Fruit fly (Drosophila melanogaster) whole organism, wandering third instar larva: ENCODE data around the gene CG5440.

Experiments used
- Abd-B ChIP-seq: fragments of >200 bp; optimal IDR thresholded peaks from 2 replicates; lab custom pipeline; 2017; ENCODE audit warnings: missing biosample characterization, missing genetic modification characterization
- CG32264 ChIP-seq: fragments of 200-800 bp; sonication (Bioruptor generic); optimal IDR thresholded peaks from 2 replicates; lab custom pipeline; 2016; ENCODE audit warnings: missing biosample characterization, missing genetic modification characterization
- CG9705 ChIP-seq: fragments of 200-800 bp; sonication (Bioruptor generic); optimal IDR thresholded peaks from 2 replicates; lab custom pipeline; 2018; ENCODE audit warnings: missing biosample characterization, mild to moderate bottlenecking, missing genetic modification characterization
- CrebA ChIP-seq: fragments of 200-800 bp; sonication (Bioruptor generic); optimal IDR thresholded peaks from 2 replicates; lab custom pipeline; 2016; ENCODE audit warnings: missing biosample characterization, mild to moderate bottlenecking, missing genetic modification characterization, borderline replicate concordance
- Dfd ChIP-seq: fragments of >200 bp; optimal IDR thresholded peaks from 2 replicates; lab custom pipeline; 2017; ENCODE audit warnings: missing biosample characterization, missing genetic modification characterization
- Dif ChIP-seq: fragments of 200-275, 200-300 bp; sonication (Bioruptor generic); optimal IDR thresholded peaks from 2 replicates; lab custom pipeline; 2018; ENCODE audit warnings: missing biosample characterization, missing genetic modification characterization; ENCODE audit not compliant: partially characterized antibody
- GATAd ChIP-seq: sonication (Bioruptor generic); optimal IDR thresholded peaks from 2 replicates; lab custom pipeline; 2016; ENCODE audit warnings: missing biosample characterization, missing genetic modification characterization
- HLH106 ChIP-seq: fragments of 200-800 bp; optimal IDR thresholded peaks from 3 replicates; lab custom pipeline; 2019; ENCODE audit warnings: missing biosample characterization, mild to moderate bottlenecking, missing genetic modification characterization, moderate library complexity
- Hnf4 ChIP-seq: fragments of 200-800 bp; sonication (Bioruptor generic); optimal IDR thresholded peaks from 2 replicates; lab custom pipeline; 2016; ENCODE audit warnings: missing biosample characterization, mild to moderate bottlenecking, missing genetic modification characterization
- Hr78 ChIP-seq: fragments of >200 bp; optimal IDR thresholded peaks from 2 replicates; lab custom pipeline; 2017; ENCODE audit warnings: missing biosample characterization, missing genetic modification characterization
- Hr83 ChIP-seq: fragments of 200-300 bp; sonication (Bioruptor generic); optimal IDR thresholded peaks from 2 replicates; lab custom pipeline; 2016; ENCODE audit warnings: missing biosample characterization, mild to moderate bottlenecking, missing genetic modification characterization, moderate library complexity; ENCODE audit not compliant: poor library complexity, severe bottlenecking
- Jra ChIP-seq: sonication (Bioruptor generic); optimal IDR thresholded peaks from 2 replicates; lab custom pipeline; 2016; ENCODE audit warnings: missing biosample characterization, missing genetic modification characterization
- Mio ChIP-seq: sonication (Bioruptor generic); optimal IDR thresholded peaks from 2 replicates; lab custom pipeline; 2016; ENCODE audit warnings: missing biosample characterization, missing genetic modification characterization
- Myc ChIP-seq: fragments of >200 bp; optimal IDR thresholded peaks from 2 replicates; lab custom pipeline; 2017
- N ChIP-seq: fragments of >200 bp; optimal IDR thresholded peaks from 2 replicates; lab custom pipeline; 2018; ENCODE audit warnings: missing biosample characterization, missing external identifiers, missing genetic modification characterization
- OdsH ChIP-seq: fragments of 200-800 bp; sonication (Bioruptor generic); optimal IDR thresholded peaks from 2 replicates; lab custom pipeline; 2016; ENCODE audit warnings: missing biosample characterization, mild to moderate bottlenecking, missing genetic modification characterization
- Rel ChIP-seq, 2 experiments: fragments of 200-800 bp; sonication (Bioruptor generic) in 1 of 2; optimal IDR thresholded peaks; 2 replicates in 1 of 2; 3 replicates in 1 of 2; lab custom pipeline; 2016 to 2019; ENCODE audit warnings: mild to moderate bottlenecking in 2 of 2, missing biosample characterization in 2 of 2, missing genetic modification characterization in 2 of 2, moderate library complexity in 1 of 2
- Sp1 ChIP-seq: fragments of 200-800 bp; sonication (Bioruptor generic); optimal IDR thresholded peaks from 3 replicates; lab custom pipeline; 2019; ENCODE audit warnings: missing biosample characterization, mild to moderate bottlenecking, missing genetic modification characterization, moderate library complexity
- Vsx2 ChIP-seq: fragments of 200-300, 225-300 bp; sonication (Bioruptor generic); optimal IDR thresholded peaks from 2 replicates; lab custom pipeline; 2018; ENCODE audit warnings: missing biosample characterization, missing genetic modification characterization; ENCODE audit not compliant: partially characterized antibody
- br ChIP-seq: fragments of 200-800 bp; sonication (Bioruptor generic); optimal IDR thresholded peaks from 2 replicates; lab custom pipeline; 2016; ENCODE audit warnings: missing biosample characterization, missing genetic modification characterization
- brk ChIP-seq: fragments of 200-800 bp; sonication (Bioruptor generic); optimal IDR thresholded peaks from 2 replicates; lab custom pipeline; 2016; ENCODE audit warnings: missing biosample characterization, mild to moderate bottlenecking, missing genetic modification characterization
- dl ChIP-seq, 2 experiments: fragments of 175-275, 200-275 bp in 1 of 2; fragments of 200-275 bp in 1 of 2; sonication (Bioruptor generic); optimal IDR thresholded peaks; lab custom pipeline; 2018; ENCODE audit warnings: mild to moderate bottlenecking in 2 of 2, missing biosample characterization in 2 of 2, missing genetic modification characterization in 2 of 2, moderate library complexity in 2 of 2; ENCODE audit not compliant: partially characterized antibody in 2 of 2, insufficient read depth in 1 of 2
- dmrt93B ChIP-seq: fragments of 200-800 bp; sonication (Bioruptor generic); optimal IDR thresholded peaks from 2 replicates; lab custom pipeline; 2018; ENCODE audit warnings: missing biosample characterization, mild to moderate bottlenecking, missing genetic modification characterization
- dsf ChIP-seq: sonication (Bioruptor generic); optimal IDR thresholded peaks from 2 replicates; lab custom pipeline; 2016; ENCODE audit warnings: missing biosample characterization, missing genetic modification characterization, borderline replicate concordance
- ey ChIP-seq: fragments of 200-800 bp; sonication (Bioruptor generic); optimal IDR thresholded peaks from 2 replicates; lab custom pipeline; 2016; ENCODE audit warnings: missing biosample characterization, missing genetic modification characterization
- foxo ChIP-seq, 2 experiments: fragments of 200-800 bp; sonication (Bioruptor generic); optimal IDR thresholded peaks; 2 replicates in 1 of 2; 3 replicates in 1 of 2; lab custom pipeline; 2016 to 2017; ENCODE audit warnings: missing biosample characterization in 2 of 2, missing genetic modification characterization in 2 of 2
- fru ChIP-seq: fragments of 200-800 bp; sonication (Bioruptor generic); optimal IDR thresholded peaks from 3 replicates; lab custom pipeline; 2016; ENCODE audit warnings: missing biosample characterization, mild to moderate bottlenecking, missing genetic modification characterization
- h ChIP-seq: fragments of 200-800 bp; sonication (Bioruptor generic); optimal IDR thresholded peaks from 3 replicates; lab custom pipeline; 2016; ENCODE audit warnings: missing biosample characterization, mild to moderate bottlenecking, missing genetic modification characterization
- jim ChIP-seq: fragments of 175-275, 200-325 bp; sonication (Bioruptor generic); optimal IDR thresholded peaks from 2 replicates; lab custom pipeline; 2016; ENCODE audit warnings: missing biosample characterization, mild to moderate bottlenecking, missing genetic modification characterization
- lola ChIP-seq: fragments of >200 bp; optimal IDR thresholded peaks from 2 replicates; lab custom pipeline; 2017; ENCODE audit warnings: missing biosample characterization, missing genetic modification characterization
- pan ChIP-seq: fragments of >200 bp; optimal IDR thresholded peaks from 2 replicates; lab custom pipeline; 2017
- psq ChIP-seq: fragments of 200-800 bp; sonication (Bioruptor generic); optimal IDR thresholded peaks from 3 replicates; lab custom pipeline; 2017; ENCODE audit warnings: missing biosample characterization, mild to moderate bottlenecking, missing genetic modification characterization, moderate library complexity
- rgr ChIP-seq: fragments of 200-800 bp; sonication (Bioruptor generic); optimal IDR thresholded peaks from 3 replicates; lab custom pipeline; 2016; ENCODE audit warnings: missing biosample characterization, mild to moderate bottlenecking, missing genetic modification characterization
- sage ChIP-seq: fragments of 200-800 bp; sonication (Bioruptor generic); optimal IDR thresholded peaks from 2 replicates; lab custom pipeline; 2016; ENCODE audit warnings: missing biosample characterization, mild to moderate bottlenecking, missing genetic modification characterization
- sv ChIP-seq: fragments of 200-800 bp; sonication (Bioruptor generic); optimal IDR thresholded peaks from 3 replicates; lab custom pipeline; 2016; ENCODE audit warnings: missing biosample characterization, missing genetic modification characterization
- tai ChIP-seq: sonication (Bioruptor generic); optimal IDR thresholded peaks from 2 replicates; lab custom pipeline; 2016; ENCODE audit warnings: missing biosample characterization, missing genetic modification characterization
- usp ChIP-seq: fragments of >200 bp; optimal IDR thresholded peaks from 2 replicates; lab custom pipeline; 2017; ENCODE audit warnings: missing biosample characterization, missing genetic modification characterization
- woc ChIP-seq: sonication (Bioruptor generic); optimal IDR thresholded peaks from 2 replicates; lab custom pipeline; 2016; ENCODE audit warnings: missing biosample characterization, mild to moderate bottlenecking, missing genetic modification characterization

Gene CG5440

dm6 chr2L:1333828-1334227 lies at the start of gene CG5440:
Gene CG5440, plus strand, starts transcription at chr2L:1334128.
- TF ChIP-seq Dfd (no peak), Jra (GFP tag; lab: Kevin White, UChicago) (no peak), CrebA (GFP tag; lab: Kevin White, UChicago) (no peak), Hr83 (no peak), sv (GFP tag; lab: Kevin White, UChicago) (no peak), br (no peak), h (GFP tag; lab: Kevin White, UChicago) (no peak), sage (GFP tag; lab: Kevin White, UChicago) (no peak), foxo (GFP tag; optimal IDR thresholded peaks at IDR 0.05; lab: Kevin White, UChicago) (no peak), CG32264 (GFP tag; lab: Kevin White, UChicago) (no peak)

- TF ChIP-seq usp (GFP tag; lab: Kevin White, UChicago) (no peak), Dif (GFP tag; lab: Kevin White, UChicago) (no peak), ey (GFP tag; lab: Kevin White, UChicago) (peak; percentile 22), rgr (GFP tag; lab: Kevin White, UChicago) (peak; percentile 27), N (GFP tag; lab: Kevin White, UChicago) (no peak), psq (peak; percentile 28), jim (GFP tag; lab: Kevin White, UChicago) (no peak), dmrt93B (no peak), dl (GFP tag; optimal IDR thresholded peaks at IDR 0.05; lab: Kevin White, UChicago; ENCODE audit: insufficient read depth in 1 of 2, partially characterized antibody in 2 of 2) (no peak), foxo (GFP tag; optimal IDR thresholded peaks at IDR 0.05; lab: Kevin White, UChicago) (peak in 1 of 2 experiments; percentile 48), Mio (GFP tag; lab: Kevin White, UChicago) (no peak), lola (GFP tag; lab: Kevin White, UChicago) (no peak), Hnf4 (GFP tag; lab: Kevin White, UChicago) (peak; percentile 22), GATAd (GFP tag; lab: Kevin White, UChicago) (no peak), Sp1 (peak; percentile 57), sage (GFP tag; lab: Kevin White, UChicago) (no peak), Myc (lab: Kevin White, UChicago) (no peak), HLH106 (peak; percentile 53), Dfd (no peak), woc (peak; percentile 6), Abd-B (GFP tag; lab: Kevin White, UChicago) (no peak), br (peak; percentile 42), tai (GFP tag; lab: Kevin White, UChicago) (no peak), sv (GFP tag; lab: Kevin White, UChicago) (no peak), Jra (GFP tag; lab: Kevin White, UChicago) (no peak), Rel (GFP tag; optimal IDR thresholded peaks at IDR 0.05; lab: Kevin White, UChicago) (no peak), Rel (tag; optimal IDR thresholded peaks at IDR 0.05; lab: Kevin White, UChicago) (no peak), h (GFP tag; lab: Kevin White, UChicago) (peak; percentile 36), dsf (GFP tag; lab: Kevin White, UChicago) (no peak), CG32264 (GFP tag; lab: Kevin White, UChicago) (no peak), OdsH (GFP tag; lab: Kevin White, UChicago) (peak; percentile 19), CG9705 (no peak), CrebA (GFP tag; lab: Kevin White, UChicago) (no peak), Hr83 (no peak), Hr78 (GFP tag; lab: Kevin White, UChicago) (no peak), fru (GFP tag; lab: Kevin White, UChicago) (peak; percentile 59), pan (lab: Kevin White, UChicago) (no peak), brk (no peak), Vsx2 (GFP tag; lab: Kevin White, UChicago) (no peak)
These were observed 21.6 kb upstream of the CG5440 start for dm6 chr2L:1312321-1312720.

dm6 chr2L:1315283-1315682 lies 18.6 kb upstream of the CG5440 start:
- TF ChIP-seq dl (GFP tag; optimal IDR thresholded peaks at IDR 0.05; lab: Kevin White, UChicago; ENCODE audit: insufficient read depth in 1 of 2, partially characterized antibody in 2 of 2) (no peak), Dif (GFP tag; lab: Kevin White, UChicago) (no peak), Sp1 (no peak), OdsH (GFP tag; lab: Kevin White, UChicago) (no peak), foxo (GFP tag; optimal IDR thresholded peaks at IDR 0.05; lab: Kevin White, UChicago) (no peak), dmrt93B (no peak), brk (no peak)
- TF ChIP-seq, all 38 proteins: peak for 0
